Fruit fly (Drosophila melanogaster): Measurements from ENCODE around the gene CG6661.

DNA sequence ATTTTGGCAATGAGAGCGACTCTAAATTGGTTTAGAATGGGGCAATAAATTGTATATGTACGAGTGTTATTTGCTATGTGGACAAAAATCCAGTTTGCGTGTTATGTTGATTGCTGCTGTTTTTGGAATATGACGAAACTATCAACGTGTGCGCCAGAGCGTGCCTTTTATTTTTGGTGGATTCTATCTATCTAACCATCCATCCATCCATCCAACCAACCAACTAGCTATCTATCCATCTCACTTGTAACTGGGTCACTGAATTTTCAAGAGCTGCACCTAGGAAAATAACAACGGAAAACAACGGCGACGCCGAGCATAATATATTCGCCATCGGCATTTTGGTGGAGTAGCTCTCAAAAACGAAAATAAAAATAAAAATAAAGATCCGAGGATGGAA, 28.1 kb downstream of the CG6661 start:
- TF ChIP-seq CG1529 (GFP tag; optimal IDR thresholded peaks at IDR 0.05) (no peak), Gsc (GFP tag; IDR thresholded peaks at IDR 0.05) (no peak), CG17829 (tag; optimal IDR thresholded peaks at IDR 0.05) (no peak), Sry-β (GFP tag; optimal IDR thresholded peaks at IDR 0.05) (no peak), Dll (GFP tag; IDR thresholded peaks at IDR 0.05; ENCODE audit: partially characterized antibody) (no peak), Hey (tag; optimal IDR thresholded peaks at IDR 0.05) (no peak), Mes4 (GFP tag; optimal IDR thresholded peaks at IDR 0.05) (no peak), fd96Cb (tag; optimal IDR thresholded peaks at IDR 0.05) (no peak), Scr (GFP tag; IDR thresholded peaks at IDR 0.05; ENCODE audit: partially characterized antibody) (no peak), CG8359 (GFP tag; optimal IDR thresholded peaks at IDR 0.05; ENCODE audit: borderline replicate concordance) (no peak)
